Fruit fly (Drosophila melanogaster) whole organism, embryonic: ENCODE results near the gene CG7367.
A peak's percentile ranks its signal among the peaks of the same experiment; 100 is the strongest.

Source experiments
- Atf6 ChIP-seq: fragments of 200-800 bp; sonication (Bioruptor generic); IDR thresholded peaks from 2 replicates; pipeline ENCODE4 v1.3.6; 2022; ENCODE audit warnings: missing biosample characterization, missing genetic modification characterization
- Bgb ChIP-seq: fragments of 200-800 bp; sonication (Bioruptor generic); IDR thresholded peaks from 2 replicates; pipeline ENCODE4 v1.3.6; 2022; ENCODE audit warnings: missing biosample characterization, missing genetic modification characterization; ENCODE audit not compliant: partially characterized antibody
- BtbVII ChIP-seq: fragments of 200-800 bp; sonication (Bioruptor generic); optimal IDR thresholded peaks from 3 replicates; lab custom pipeline; 2017; ENCODE audit warnings: missing biosample characterization, mild to moderate bottlenecking, missing genetic modification characterization
- CG11085 ChIP-seq: fragments of 200-800 bp; sonication (Bioruptor generic); IDR thresholded peaks from 2 replicates; pipeline ENCODE4 v1.3.6; 2022; ENCODE audit warnings: missing biosample characterization, missing genetic modification characterization
- CG11247 ChIP-seq: fragments of 200-800 bp; sonication (Bioruptor generic); IDR thresholded peaks from 2 replicates; pipeline ENCODE4 v1.3.6; 2022; ENCODE audit warnings: missing biosample characterization, missing genetic modification characterization
- CG13287 ChIP-seq: fragments of 200-800 bp; sonication (Bioruptor generic); IDR thresholded peaks from 2 replicates; pipeline ENCODE4 v1.3.6; 2022; ENCODE audit warnings: missing biosample characterization, missing genetic modification characterization; ENCODE audit not compliant: partially characterized antibody
- CG13296 ChIP-seq: fragments of 200-800 bp; sonication (Bioruptor generic); optimal IDR thresholded peaks from 3 replicates; lab custom pipeline; 2018; ENCODE audit warnings: missing biosample characterization, mild to moderate bottlenecking, missing genetic modification characterization
- CG13894 ChIP-seq: fragments of 200-800 bp; sonication (Bioruptor generic); optimal IDR thresholded peaks from 3 replicates; lab custom pipeline; 2018; ENCODE audit warnings: missing biosample characterization, mild to moderate bottlenecking, missing genetic modification characterization, moderate library complexity
- CG14014 ChIP-seq: fragments of 200-800 bp; sonication (Bioruptor generic); IDR thresholded peaks from 2 replicates; pipeline ENCODE4 v1.3.6; 2022; ENCODE audit warnings: missing biosample characterization, missing genetic modification characterization
- CG15269 ChIP-seq: fragments of 200-800 bp; sonication (Bioruptor generic); optimal IDR thresholded peaks from 2 replicates; lab custom pipeline; 2018; ENCODE audit warnings: missing biosample characterization, mild to moderate bottlenecking, missing genetic modification characterization, moderate library complexity
- CG16813 ChIP-seq: fragments of 200-800 bp; sonication (Bioruptor generic); IDR thresholded peaks from 3 replicates; pipeline ENCODE4 v1.3.6; 2022; ENCODE audit warnings: missing biosample characterization, missing genetic modification characterization; ENCODE audit not compliant: partially characterized antibody
- CG1792 ChIP-seq: fragments of 200-800 bp; sonication (Bioruptor generic); optimal IDR thresholded peaks from 2 replicates; lab custom pipeline; 2016; ENCODE audit warnings: missing biosample characterization, missing genetic modification characterization
- CG1832 ChIP-seq: fragments of 200-800 bp; sonication (Bioruptor generic); optimal IDR thresholded peaks from 2 replicates; lab custom pipeline; 2017; ENCODE audit warnings: missing biosample characterization, mild to moderate bottlenecking, missing genetic modification characterization, inconsistent platforms
- CG18619 ChIP-seq: fragments of 200-800 bp; sonication (Bioruptor generic); optimal IDR thresholded peaks from 3 replicates; lab custom pipeline; 2017; ENCODE audit warnings: missing biosample characterization, mild to moderate bottlenecking, missing genetic modification characterization
- CG18764 ChIP-seq: fragments of 200-800 bp; sonication (Bioruptor generic); optimal IDR thresholded peaks from 3 replicates; lab custom pipeline; 2016; ENCODE audit warnings: missing biosample characterization, missing genetic modification characterization
- CG2678 ChIP-seq: fragments of 200-800 bp; sonication (Bioruptor generic); optimal IDR thresholded peaks from 3 replicates; lab custom pipeline; 2019; ENCODE audit warnings: missing biosample characterization, mild to moderate bottlenecking, missing genetic modification characterization, moderate library complexity
- CG34224 ChIP-seq: fragments of 200-800 bp; sonication (Bioruptor generic); IDR thresholded peaks from 3 replicates; pipeline ENCODE4 v1.3.6; 2022; ENCODE audit warnings: missing biosample characterization, missing genetic modification characterization; ENCODE audit not compliant: partially characterized antibody
- CG34422 ChIP-seq: fragments of 200-800 bp; sonication (Bioruptor generic); IDR thresholded peaks from 3 replicates; pipeline ENCODE4 v1.3.6; 2022; ENCODE audit warnings: missing biosample characterization, missing genetic modification characterization
- CG43689 ChIP-seq: fragments of 200-800 bp; sonication (Bioruptor generic); IDR thresholded peaks from 2 replicates; pipeline ENCODE4 v1.3.6; 2022; ENCODE audit warnings: missing biosample characterization, missing genetic modification characterization
- CG4730 ChIP-seq: fragments of 200-800 bp; sonication (Bioruptor generic); IDR thresholded peaks from 2 replicates; pipeline ENCODE4 v1.3.6; 2022; ENCODE audit warnings: missing biosample characterization, missing genetic modification characterization
- CG8089 ChIP-seq: fragments of 200-800 bp; sonication (Bioruptor generic); optimal IDR thresholded peaks from 3 replicates; lab custom pipeline; 2016; ENCODE audit warnings: missing biosample characterization, missing genetic modification characterization
- CG8478 ChIP-seq: fragments of >200 bp; optimal IDR thresholded peaks from 2 replicates; lab custom pipeline; 2018
- CG9727 ChIP-seq: fragments of 200-800 bp; sonication (Bioruptor generic); optimal IDR thresholded peaks from 3 replicates; lab custom pipeline; 2017; ENCODE audit warnings: missing biosample characterization, mild to moderate bottlenecking, missing genetic modification characterization
- CoRest ChIP-seq: fragments of 200-800 bp; sonication (Bioruptor generic); optimal IDR thresholded peaks from 3 replicates; lab custom pipeline; 2018; ENCODE audit warnings: missing biosample characterization, mild to moderate bottlenecking, missing genetic modification characterization, moderate library complexity
- Doc3 ChIP-seq: fragments of 200-800 bp; sonication (Bioruptor generic); IDR thresholded peaks from 3 replicates; pipeline ENCODE4 v1.3.6; 2022; ENCODE audit warnings: missing biosample characterization, missing genetic modification characterization; ENCODE audit not compliant: partially characterized antibody
- E2f2 ChIP-seq: fragments of 200-800 bp; sonication (Bioruptor generic); IDR thresholded peaks from 2 replicates; pipeline ENCODE4 v1.3.6; 2022; ENCODE audit warnings: missing biosample characterization, missing genetic modification characterization
- Elba2 ChIP-seq: fragments of 200-800 bp; sonication (Bioruptor generic); optimal IDR thresholded peaks from 3 replicates; lab custom pipeline; 2016; ENCODE audit warnings: missing biosample characterization, missing genetic modification characterization
- Ets65A ChIP-seq: fragments of 200-800 bp; sonication (Bioruptor generic); peaks from one replicate; lab custom pipeline; 2016; ENCODE audit warnings: missing biosample characterization, missing genetic modification characterization
- H2.0 ChIP-seq: fragments of 200-800 bp; sonication (Bioruptor generic); IDR thresholded peaks from 2 replicates; pipeline ENCODE4 v1.3.6; 2022; ENCODE audit warnings: missing biosample characterization, missing genetic modification characterization
- Lpt ChIP-seq: fragments of >200 bp; optimal IDR thresholded peaks from 2 replicates; lab custom pipeline; 2018; ENCODE audit warnings: missing biosample characterization, missing genetic modification characterization
- MESR4 ChIP-seq: fragments of 200-800 bp; sonication (Bioruptor generic); optimal IDR thresholded peaks from 2 replicates; lab custom pipeline; 2018; ENCODE audit warnings: missing biosample characterization, mild to moderate bottlenecking, missing genetic modification characterization, moderate library complexity
- Nf-YB ChIP-seq: fragments of 200-800 bp; sonication (Bioruptor generic); optimal IDR thresholded peaks from 3 replicates; lab custom pipeline; 2019; ENCODE audit warnings: missing biosample characterization, mild to moderate bottlenecking, missing genetic modification characterization, moderate library complexity
- NfI ChIP-seq: fragments of 200-800 bp; sonication (Bioruptor generic); optimal IDR thresholded peaks from 3 replicates; lab custom pipeline; 2018; ENCODE audit warnings: missing biosample characterization, mild to moderate bottlenecking, missing genetic modification characterization, moderate library complexity
- Oaz ChIP-seq: fragments of 200-800 bp; sonication (Bioruptor generic); IDR thresholded peaks from 2 replicates; pipeline ENCODE4 v1.3.6; 2022; ENCODE audit warnings: missing biosample characterization, missing genetic modification characterization
- Opbp ChIP-seq: fragments of 200-800 bp; sonication (Bioruptor generic); IDR thresholded peaks from 3 replicates; pipeline ENCODE4 v1.3.6; 2022; ENCODE audit warnings: missing biosample characterization, missing genetic modification characterization; ENCODE audit not compliant: partially characterized antibody
- Rx ChIP-seq: fragments of 200-800 bp; sonication (Bioruptor generic); IDR thresholded peaks from 2 replicates; pipeline ENCODE4 v1.3.6; 2022; ENCODE audit warnings: missing biosample characterization, missing genetic modification characterization
- al ChIP-seq: fragments of 200-800 bp; sonication (Bioruptor generic); IDR thresholded peaks from 2 replicates; pipeline ENCODE4 v1.3.6; 2022; ENCODE audit warnings: missing biosample characterization, missing genetic modification characterization
- crc ChIP-seq: fragments of 200-800 bp; sonication (Bioruptor generic); optimal IDR thresholded peaks from 2 replicates; lab custom pipeline; 2016; ENCODE audit warnings: missing biosample characterization, missing genetic modification characterization
- crp ChIP-seq, 2 experiments: fragments of 200-800 bp; sonication (Bioruptor generic); optimal IDR thresholded peaks; 2 replicates in 1 of 2; 3 replicates in 1 of 2; lab custom pipeline; 2017; ENCODE audit warnings: missing biosample characterization in 2 of 2, missing genetic modification characterization in 2 of 2, mild to moderate bottlenecking in 1 of 2, moderate library complexity in 1 of 2
- dimm ChIP-seq: fragments of 200-800 bp; sonication (Bioruptor generic); IDR thresholded peaks from 2 replicates; pipeline ENCODE4 v1.3.6; 2022; ENCODE audit warnings: missing biosample characterization, missing genetic modification characterization
- gcm2 ChIP-seq: fragments of 200-800 bp; sonication (Bioruptor generic); optimal IDR thresholded peaks from 2 replicates; lab custom pipeline; 2016; ENCODE audit warnings: missing biosample characterization, missing genetic modification characterization
- grn ChIP-seq: fragments of 200-800 bp; sonication (Bioruptor generic); optimal IDR thresholded peaks from 3 replicates; lab custom pipeline; 2017; ENCODE audit warnings: missing biosample characterization, missing genetic modification characterization
- h ChIP-seq: fragments of >200 bp; optimal IDR thresholded peaks from 2 replicates; lab custom pipeline; 2017
- hbn ChIP-seq: fragments of 200-800 bp; sonication (Bioruptor generic); IDR thresholded peaks from 2 replicates; pipeline ENCODE4 v1.3.6; 2022; ENCODE audit warnings: missing biosample characterization, missing genetic modification characterization; ENCODE audit not compliant: partially characterized antibody
- kay ChIP-seq: fragments of 200-800 bp; sonication (Bioruptor generic); optimal IDR thresholded peaks from 2 replicates; lab custom pipeline; 2016; ENCODE audit warnings: missing biosample characterization, missing genetic modification characterization
- pnt ChIP-seq: fragments of 200-800 bp; sonication (Bioruptor generic); optimal IDR thresholded peaks from 3 replicates; lab custom pipeline; 2016; ENCODE audit warnings: missing biosample characterization, missing genetic modification characterization
- ro ChIP-seq: fragments of 200-800 bp; sonication (Bioruptor generic); IDR thresholded peaks from 2 replicates; pipeline ENCODE4 v1.3.6; 2022; ENCODE audit warnings: missing biosample characterization, missing genetic modification characterization
- sna ChIP-seq: fragments of 200-800 bp; sonication (Bioruptor generic); IDR thresholded peaks from 2 replicates; pipeline ENCODE4 v1.3.6; 2022; ENCODE audit warnings: missing biosample characterization, missing genetic modification characterization; ENCODE audit not compliant: partially characterized antibody
- sr ChIP-seq: fragments of 200-800 bp; sonication (Bioruptor generic); IDR thresholded peaks from 3 replicates; pipeline ENCODE4 v1.3.6; 2022; ENCODE audit warnings: missing biosample characterization, missing genetic modification characterization
- z ChIP-seq: fragments of 200-800 bp; sonication (Bioruptor generic); IDR thresholded peaks from 3 replicates; pipeline ENCODE4 v1.3.6; 2022; ENCODE audit warnings: missing biosample characterization, missing genetic modification characterization

CG7367 gene

DNA sequence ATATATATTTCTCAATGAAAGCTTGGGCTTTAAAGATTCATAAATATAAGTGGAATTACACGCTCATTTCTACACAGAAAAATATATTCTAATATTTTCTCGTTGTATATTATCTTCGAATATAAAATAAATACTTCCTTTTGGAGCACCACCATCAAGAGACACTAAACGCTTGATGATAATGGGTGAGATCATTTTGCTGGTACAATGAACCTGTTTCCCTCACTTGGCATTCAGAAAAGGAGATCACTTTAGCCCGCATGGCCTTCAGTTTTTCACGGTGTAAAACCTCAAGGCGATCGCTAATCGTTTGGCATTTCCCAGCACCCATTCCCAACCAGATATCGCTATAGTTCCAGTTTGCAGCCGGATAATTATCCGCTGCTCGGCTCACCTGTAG, 33.5 kb downstream of the CG7367 start (continued):
- TF ChIP-seq Atf6 (GFP tag; lab: Robert Waterston, UW) (0 out of 2 replicates have a peak, but pooled peaks have one; percentile 8), al (GFP tag; lab: Robert Waterston, UW) (peak; percentile 11; the same call in 1 of the 2 replicates), BtbVII (no peak)

DNA sequence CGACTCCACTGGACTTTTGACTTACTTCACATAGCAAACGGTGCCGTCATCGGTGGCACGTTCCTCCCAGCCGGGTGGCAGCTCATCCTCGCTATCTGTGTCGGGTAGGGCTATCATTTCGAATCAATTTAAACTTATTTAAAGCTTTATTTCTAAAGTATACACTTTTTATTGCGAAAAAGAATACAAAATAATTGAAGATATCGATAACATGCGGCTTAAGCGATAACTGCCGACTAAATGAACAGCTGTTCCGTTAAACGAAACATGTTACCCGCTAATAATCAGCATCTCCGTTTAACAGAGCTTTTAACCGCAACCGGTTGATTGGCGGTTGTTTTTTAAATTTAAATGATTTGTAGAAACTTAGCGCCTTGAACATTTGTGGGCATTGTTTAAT, 35.5 kb downstream of the CG7367 start, which contains the start of gene Wwox:
Gene Wwox (minus strand): TSS at position 215 of the 400 bp plus-strand sequence.
- TF ChIP-seq gcm2 = no peak
- TF ChIP-seq NfI (GFP tag; lab: Kevin White, UChicago) = no peak
- no peak for TF ChIP-seq MESR4 (GFP tag; lab: Kevin White, UChicago)
- TF ChIP-seq CG15269 = peak; percentile 32
- TF ChIP-seq sna (GFP tag; lab: Robert Waterston, UW) = peak; percentile 68
- no peak for TF ChIP-seq Nf-YB (GFP tag; lab: Kevin White, UChicago)
- TF ChIP-seq CG16813 (GFP tag; lab: Robert Waterston, UW) = peak; percentile 25; the same call in 1 of the 3 replicates
- TF ChIP-seq z (GFP tag; lab: Robert Waterston, UW) = no peak
- TF ChIP-seq crc = no peak
- peak; percentile 83 for TF ChIP-seq CG34224 (GFP tag; lab: Robert Waterston, UW)
- TF ChIP-seq E2f2 (GFP tag; lab: Robert Waterston, UW) = peak; percentile 82
- TF ChIP-seq CG2678 (tag; lab: Kevin White, UChicago) = no peak
- TF ChIP-seq Rx (GFP tag; lab: Robert Waterston, UW) = no peak
- no peak for TF ChIP-seq CG8478
- TF ChIP-seq CG8089 (GFP tag; lab: Kevin White, UChicago) = no peak
- no peak for TF ChIP-seq dimm (GFP tag; lab: Robert Waterston, UW)
- peak; percentile 83 for TF ChIP-seq CG13287
- no peak for TF ChIP-seq CG4730
- no peak for TF ChIP-seq CG34422 (GFP tag; lab: Robert Waterston, UW)
- TF ChIP-seq H2.0 (GFP tag; lab: Robert Waterston, UW) = no peak
- no peak for TF ChIP-seq CG18764 (GFP tag; lab: Kevin White, UChicago)
- TF ChIP-seq Ets65A = no peak
- TF ChIP-seq hbn (GFP tag; lab: Robert Waterston, UW) = peak; percentile 62
- TF ChIP-seq CG1792 = no peak
- no peak for TF ChIP-seq CG18619
- peak; percentile 54; the same call in 1 of the 2 replicates for TF ChIP-seq Bgb
- TF ChIP-seq kay (GFP tag; lab: Kevin White, UChicago) = no peak
- TF ChIP-seq CG1832 (GFP tag; lab: Kevin White, UChicago) = no peak
- TF ChIP-seq crp (GFP tag; optimal IDR thresholded peaks at IDR 0.05; lab: Kevin White, UChicago) = peak in 1 of 2 experiments; percentile 81
- no peak for TF ChIP-seq CG13296 (GFP tag; lab: Kevin White, UChicago)
- no peak for TF ChIP-seq ro (GFP tag; lab: Robert Waterston, UW)
- TF ChIP-seq Elba2 (GFP tag; lab: Kevin White, UChicago) = no peak
- TF ChIP-seq grn (GFP tag; lab: Kevin White, UChicago) = no peak
- TF ChIP-seq sr (GFP tag; lab: Robert Waterston, UW) = no peak
- no peak for TF ChIP-seq CG43689 (GFP tag; lab: Robert Waterston, UW)
- TF ChIP-seq Doc3 (GFP tag; lab: Robert Waterston, UW) = peak; percentile 56; the same call in 2 of the 3 replicates
- TF ChIP-seq CG11085 (GFP tag; lab: Robert Waterston, UW) = no peak
- TF ChIP-seq pnt (GFP tag; lab: Kevin White, UChicago) = no peak
- TF ChIP-seq h (lab: Kevin White, UChicago) = no peak
- TF ChIP-seq Lpt (GFP tag; lab: Kevin White, UChicago) = no peak
- no peak for TF ChIP-seq CG13894 (tag; lab: Kevin White, UChicago)
- TF ChIP-seq Opbp (GFP tag; lab: Robert Waterston, UW) = peak; percentile 35; the same call in 2 of the 3 replicates
- TF ChIP-seq CG11247 (GFP tag; lab: Robert Waterston, UW) = no peak
- TF ChIP-seq CG14014 (GFP tag; lab: Robert Waterston, UW) = no peak
- no peak for TF ChIP-seq Oaz (GFP tag; lab: Robert Waterston, UW)
- no peak for TF ChIP-seq CoRest (tag; lab: Kevin White, UChicago)
- TF ChIP-seq CG9727 (GFP tag; lab: Kevin White, UChicago) = no peak
